Worm (Caenorhabditis elegans) whole organism, late embryonic: ENCODE data around the gene T07C4.12.

Source experiments
- T23F11.4 ChIP-seq: fragments of 200-800 bp; sonication (Bioruptor generic); optimal IDR thresholded peaks from 2 replicates; lab custom pipeline; 2018; ENCODE audit warnings: mild to moderate bottlenecking, missing genetic modification characterization, missing compliant biosample characterization
- Y22D7AL.16 ChIP-seq: sonication (generic microtip); optimal IDR thresholded peaks from 2 replicates; lab custom pipeline; 2016; ENCODE audit warnings: missing genetic modification characterization, missing compliant biosample characterization
- ama-1 ChIP-seq: fragments of 150-350 bp; optimal IDR thresholded peaks from 2 replicates; lab custom pipeline; 2014
- ceh-14 ChIP-seq: sonication (generic microtip); optimal IDR thresholded peaks from 2 replicates; lab custom pipeline; 2016; ENCODE audit warnings: missing genotype, missing genetic modification characterization, missing compliant biosample characterization
- ceh-34 ChIP-seq: sonication (generic microtip); optimal IDR thresholded peaks from 2 replicates; lab custom pipeline; 2016; ENCODE audit warnings: mild to moderate bottlenecking, missing genetic modification characterization, missing compliant biosample characterization
- dmd-4 ChIP-seq: sonication (generic microtip); optimal IDR thresholded peaks from 2 replicates; lab custom pipeline; 2016; ENCODE audit warnings: borderline replicate concordance, missing genetic modification characterization, missing compliant biosample characterization
- elt-2 ChIP-seq: sonication (generic microtip); optimal IDR thresholded peaks from 2 replicates; lab custom pipeline; 2016; ENCODE audit warnings: missing genetic modification reagents, missing genetic modification characterization, missing compliant biosample characterization
- elt-4 ChIP-seq: sonication (generic microtip); optimal IDR thresholded peaks from 2 replicates; lab custom pipeline; 2016; ENCODE audit warnings: missing genetic modification characterization, missing compliant biosample characterization
- fkh-10 ChIP-seq: fragments of 150-350 bp; optimal IDR thresholded peaks from 2 replicates; lab custom pipeline; 2014; ENCODE audit warnings: missing biosample characterization, missing genetic modification reagents, missing genetic modification characterization
- fkh-6 ChIP-seq: sonication (generic microtip); optimal IDR thresholded peaks from 2 replicates; lab custom pipeline; 2016; ENCODE audit warnings: missing genetic modification characterization, missing compliant biosample characterization
- madf-2 ChIP-seq: sonication (generic microtip); optimal IDR thresholded peaks from 2 replicates; lab custom pipeline; 2017; ENCODE audit warnings: missing genetic modification characterization, missing compliant biosample characterization
- pat-9 ChIP-seq: fragments of 200-800 bp; sonication (Bioruptor generic); optimal IDR thresholded peaks from 2 replicates; lab custom pipeline; 2018; ENCODE audit warnings: mild to moderate bottlenecking, missing genetic modification characterization, moderate library complexity, missing compliant biosample characterization
- tbx-2 ChIP-seq: sonication (generic microtip); optimal IDR thresholded peaks from 2 replicates; lab custom pipeline; 2016; ENCODE audit warnings: missing genetic modification characterization, missing compliant biosample characterization
- unc-55 ChIP-seq: sonication (generic microtip); optimal IDR thresholded peaks from 2 replicates; lab custom pipeline; 2017; ENCODE audit warnings: missing biosample characterization, missing genetic modification reagents, missing genetic modification characterization

ce11 chrIII:10306049-10306448 is 26.4 kb downstream of the T07C4.12 start, which contains the start of gene T07A5.1:
- no peak for TF ChIP-seq ceh-14 (tag; lab: Kevin White, UChicago)
- TF ChIP-seq ama-1 (lab: Kevin White, UChicago), result no peak
- TF ChIP-seq ceh-34, result no peak
- TF ChIP-seq T23F11.4 (GFP tag; lab: Kevin White, UChicago), result no peak
- TF ChIP-seq tbx-2 (tag; lab: Kevin White, UChicago), result no peak
- no peak for TF ChIP-seq pat-9 (tag; lab: Kevin White, UChicago)
- TF ChIP-seq unc-55, result no peak
- TF ChIP-seq madf-2 (tag; lab: Kevin White, UChicago), result no peak
- no peak for TF ChIP-seq fkh-10
- TF ChIP-seq elt-2 (tag; lab: Kevin White, UChicago), result no peak
- TF ChIP-seq dmd-4, result no peak
- no peak for TF ChIP-seq fkh-6 (tag; lab: Kevin White, UChicago)
- TF ChIP-seq elt-4 (tag; lab: Kevin White, UChicago), result no peak
- TF ChIP-seq Y22D7AL.16 (tag; lab: Kevin White, UChicago), result no peak
